Fruit fly (Drosophila melanogaster) whole organism, pupa: ENCODE data around the gene toy.
A peak's percentile ranks its signal among the peaks of the same experiment; 100 is the strongest.

Experiments used
- CG10348 ChIP-seq: fragments of 200-800 bp; sonication (Bioruptor generic); IDR thresholded peaks from 2 replicates; pipeline ENCODE4 v1.3.6; 2022; ENCODE audit warnings: missing biosample characterization, missing genetic modification characterization
- CG12605 ChIP-seq: fragments of 200-800 bp; sonication (Bioruptor generic); IDR thresholded peaks from 2 replicates; pipeline ENCODE4 v1.3.6; 2022; ENCODE audit warnings: missing biosample characterization, missing genetic modification characterization
- CG13204 ChIP-seq: fragments of 200-800 bp; sonication (Bioruptor generic); optimal IDR thresholded peaks from 2 replicates; lab custom pipeline; 2018; ENCODE audit warnings: missing biosample characterization, mild to moderate bottlenecking, missing genetic modification characterization, moderate library complexity
- CG14655 ChIP-seq: fragments of 200-800 bp; sonication (Bioruptor generic); optimal IDR thresholded peaks from 3 replicates; lab custom pipeline; 2017; ENCODE audit warnings: mild to moderate bottlenecking, missing biosample characterization, missing genetic modification reagents, missing genetic modification characterization
- CG15710 ChIP-seq: fragments of 200-800 bp; sonication (Bioruptor generic); optimal IDR thresholded peaks from 2 replicates; lab custom pipeline; 2018; ENCODE audit warnings: missing biosample characterization, mild to moderate bottlenecking, missing genetic modification characterization, moderate library complexity
- CG17806 ChIP-seq: fragments of 200-800 bp; sonication (Bioruptor generic); optimal IDR thresholded peaks from 2 replicates; lab custom pipeline; 2018; ENCODE audit warnings: missing biosample characterization, mild to moderate bottlenecking, missing genetic modification characterization, moderate library complexity
- CG32121 ChIP-seq: fragments of 200-800 bp; sonication (Bioruptor generic); IDR thresholded peaks from 2 replicates; pipeline ENCODE4 v1.3.6; 2022; ENCODE audit warnings: missing biosample characterization, missing genetic modification characterization
- CG34367 ChIP-seq: fragments of 200-800 bp; sonication (Bioruptor generic); optimal IDR thresholded peaks from 2 replicates; lab custom pipeline; 2018; ENCODE audit warnings: missing biosample characterization, mild to moderate bottlenecking, missing genetic modification characterization
- CG4496 ChIP-seq: fragments of 200-800 bp; sonication (Bioruptor generic); IDR thresholded peaks from 3 replicates; pipeline ENCODE4 v1.3.6; 2022; ENCODE audit warnings: missing biosample characterization, missing genetic modification characterization
- CG8159 ChIP-seq: fragments of 200-800 bp; sonication (Bioruptor generic); optimal IDR thresholded peaks from 3 replicates; lab custom pipeline; 2018; ENCODE audit warnings: missing biosample characterization, mild to moderate bottlenecking, missing genetic modification characterization, moderate library complexity
- CG8301 ChIP-seq: fragments of 200-800 bp; sonication (Bioruptor generic); optimal IDR thresholded peaks from 2 replicates; lab custom pipeline; 2018; ENCODE audit warnings: missing biosample characterization, mild to moderate bottlenecking, missing genetic modification characterization
- CG9948 ChIP-seq: fragments of 200-800 bp; sonication (Bioruptor generic); optimal IDR thresholded peaks from 2 replicates; lab custom pipeline; 2018; ENCODE audit warnings: missing biosample characterization, mild to moderate bottlenecking, missing genetic modification characterization, moderate library complexity
- D1 ChIP-seq: fragments of 200-800 bp; sonication (Bioruptor generic); optimal IDR thresholded peaks from 2 replicates; lab custom pipeline; 2018; ENCODE audit warnings: missing biosample characterization, mild to moderate bottlenecking, missing genetic modification characterization, moderate library complexity
- EcR ChIP-seq: fragments of 200-800 bp; sonication (Bioruptor generic); optimal IDR thresholded peaks from 3 replicates; lab custom pipeline; 2019; ENCODE audit warnings: missing biosample characterization, missing genetic modification characterization, mild to moderate bottlenecking, moderate library complexity, missing genetic modification reagents
- Ets98B ChIP-seq: fragments of 200-800 bp; sonication (Bioruptor generic); IDR thresholded peaks from 2 replicates; pipeline ENCODE4 v1.3.6; 2022; ENCODE audit warnings: missing biosample characterization, missing genetic modification characterization
- Pif1A ChIP-seq: fragments of 200-800 bp; sonication (Bioruptor generic); optimal IDR thresholded peaks from 3 replicates; lab custom pipeline; 2016; ENCODE audit warnings: missing biosample characterization, missing genetic modification characterization
- Pif1B ChIP-seq: fragments of 200-800 bp; sonication (Bioruptor generic); optimal IDR thresholded peaks from 3 replicates; lab custom pipeline; 2016; ENCODE audit warnings: missing biosample characterization, missing genetic modification characterization
- Snoo ChIP-seq: fragments of 200-800 bp; sonication (Bioruptor generic); optimal IDR thresholded peaks from 3 replicates; lab custom pipeline; 2017; ENCODE audit warnings: missing biosample characterization, mild to moderate bottlenecking, missing genetic modification characterization, inconsistent platforms
- fd96Ca ChIP-seq: fragments of 200-800 bp; sonication (Bioruptor generic); IDR thresholded peaks from 3 replicates; pipeline ENCODE4 v1.3.6; 2022; ENCODE audit warnings: missing biosample characterization, missing genetic modification characterization
- gl ChIP-seq: fragments of 200-800 bp; sonication (Bioruptor generic); optimal IDR thresholded peaks from 2 replicates; lab custom pipeline; 2018; ENCODE audit warnings: missing biosample characterization, mild to moderate bottlenecking, missing genetic modification characterization
- rn ChIP-seq: fragments of 200-800 bp; sonication (Bioruptor generic); IDR thresholded peaks from 2 replicates; pipeline ENCODE4 v1.3.6; 2022; ENCODE audit warnings: missing biosample characterization, missing genetic modification characterization

Gene toy

DNA sequence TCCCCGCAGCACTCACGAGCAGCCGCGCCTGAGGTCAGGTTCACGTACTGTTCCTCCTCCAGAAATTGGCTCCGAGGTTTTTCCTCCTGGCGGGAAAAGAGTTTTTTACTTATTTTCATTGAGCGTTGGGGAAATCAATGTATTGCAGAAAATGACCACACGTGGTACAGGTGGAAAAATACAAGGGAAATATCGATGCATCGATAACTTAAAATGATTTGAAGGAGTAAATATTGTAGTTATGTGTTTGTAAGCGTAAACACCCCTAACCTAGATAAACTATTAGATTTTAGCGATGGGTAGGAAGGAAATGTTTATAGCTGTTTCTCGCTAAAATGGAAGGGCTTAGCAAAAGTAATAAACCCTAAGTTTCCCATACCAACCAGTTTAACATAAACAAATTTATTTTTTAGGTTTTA lies 41.2 kb downstream of the toy start:
- no peak for TF ChIP-seq fd96Ca (GFP tag; lab: Robert Waterston, UW)
- no peak for TF ChIP-seq CG14655 (GFP tag; lab: Kevin White, UChicago)
- TF ChIP-seq gl (tag; lab: Kevin White, UChicago) = no peak
- no peak for TF ChIP-seq CG13204
- TF ChIP-seq CG12605 = no peak
- no peak for TF ChIP-seq CG10348 (GFP tag; lab: Robert Waterston, UW)
- no peak for TF ChIP-seq CG4496 (GFP tag; lab: Robert Waterston, UW)
- TF ChIP-seq CG15710 (tag; lab: Kevin White, UChicago) = peak; percentile 18
- TF ChIP-seq Pif1A (GFP tag; lab: Kevin White, UChicago) = no peak
- no peak for TF ChIP-seq CG34367 (tag; lab: Kevin White, UChicago)
- TF ChIP-seq CG17806 = no peak
- no peak for TF ChIP-seq CG8301
- peak; percentile 9 for TF ChIP-seq CG8159 (tag; lab: Kevin White, UChicago)
- TF ChIP-seq Ets98B (GFP tag; lab: Robert Waterston, UW) = no peak
- TF ChIP-seq CG32121 (GFP tag; lab: Robert Waterston, UW) = no peak
- peak; percentile 18 for TF ChIP-seq CG9948 (tag; lab: Kevin White, UChicago)
- no peak for TF ChIP-seq EcR
- no peak for TF ChIP-seq D1
- no peak for TF ChIP-seq rn (GFP tag; lab: Robert Waterston, UW)
- no peak for TF ChIP-seq Pif1B

- TF ChIP-seq gl (tag; lab: Kevin White, UChicago) = no peak
- no peak for TF ChIP-seq Snoo
- no peak for TF ChIP-seq Pif1A (GFP tag; lab: Kevin White, UChicago)
- TF ChIP-seq CG14655 (GFP tag; lab: Kevin White, UChicago) = no peak
- no peak for TF ChIP-seq CG8301
- no peak for TF ChIP-seq CG13204
- TF ChIP-seq Ets98B (GFP tag; lab: Robert Waterston, UW) = no peak
- TF ChIP-seq rn (GFP tag; lab: Robert Waterston, UW) = no peak
- no peak for TF ChIP-seq D1
- no peak for TF ChIP-seq CG4496 (GFP tag; lab: Robert Waterston, UW)
- no peak for TF ChIP-seq Pif1B
- no peak for TF ChIP-seq CG34367 (tag; lab: Kevin White, UChicago)
Observed at dm6 chr4:1031137-1031536, 41.6 kb downstream of the toy start, which contains the start of gene ATPsynbeta. ATPsynbeta (plus strand) TSS chr4:1031484.

DNA sequence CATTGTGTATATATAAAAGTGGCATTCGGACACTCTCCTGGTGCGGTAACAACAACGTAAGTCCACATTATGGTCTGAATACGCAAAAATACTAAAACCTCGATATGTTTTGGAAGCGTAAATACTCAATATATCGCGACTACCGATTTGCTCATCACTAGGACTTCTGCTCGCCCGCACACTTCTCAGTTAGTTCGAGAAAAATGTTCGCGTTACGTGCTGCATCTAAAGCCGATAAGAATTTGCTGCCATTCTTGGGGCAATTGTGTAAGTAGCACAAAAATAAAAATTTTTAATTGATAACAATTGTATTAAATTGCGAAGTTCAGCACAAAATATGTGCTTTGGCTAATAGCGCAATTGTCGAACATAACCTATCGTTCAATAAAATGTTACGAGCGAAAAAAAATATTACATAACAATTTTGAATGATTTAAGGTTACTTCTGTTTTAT lies 42.2 kb downstream of the toy start, which contains the start of gene CG11076:
TSS of gene CG11076 (minus strand) at position 71 of the 454 bp plus-strand sequence.
- TF ChIP-seq EcR (no peak), CG9948 (tag; lab: Kevin White, UChicago) (no peak), D1 (peak; percentile 81), CG12605 (no peak), CG17806 (no peak), Pif1B (peak; percentile 28), Pif1A (GFP tag; lab: Kevin White, UChicago) (peak; percentile 30), rn (GFP tag; lab: Robert Waterston, UW) (no peak), Snoo (peak; percentile 2)

- TF ChIP-seq CG13204 = no peak
- TF ChIP-seq CG14655 (GFP tag; lab: Kevin White, UChicago) = no peak
- no peak for TF ChIP-seq CG8301
- TF ChIP-seq CG15710 (tag; lab: Kevin White, UChicago) = no peak
- no peak for TF ChIP-seq Ets98B (GFP tag; lab: Robert Waterston, UW)
- no peak for TF ChIP-seq D1
- TF ChIP-seq gl (tag; lab: Kevin White, UChicago) = no peak
- TF ChIP-seq CG34367 (tag; lab: Kevin White, UChicago) = no peak
- no peak for TF ChIP-seq fd96Ca (GFP tag; lab: Robert Waterston, UW)
- TF ChIP-seq CG10348 (GFP tag; lab: Robert Waterston, UW) = no peak
- TF ChIP-seq Pif1B = no peak
- no peak for TF ChIP-seq CG4496 (GFP tag; lab: Robert Waterston, UW)
- TF ChIP-seq CG17806 = no peak
- TF ChIP-seq CG8159 (tag; lab: Kevin White, UChicago) = no peak
- TF ChIP-seq Pif1A (GFP tag; lab: Kevin White, UChicago) = no peak
- TF ChIP-seq CG32121 (GFP tag; lab: Robert Waterston, UW) = no peak
- no peak for TF ChIP-seq CG9948 (tag; lab: Kevin White, UChicago)
- no peak for TF ChIP-seq Snoo
- no peak for TF ChIP-seq rn (GFP tag; lab: Robert Waterston, UW)
Observed at dm6 chr4:1032610-1033297, 43.2 kb downstream of the toy start.

DNA sequence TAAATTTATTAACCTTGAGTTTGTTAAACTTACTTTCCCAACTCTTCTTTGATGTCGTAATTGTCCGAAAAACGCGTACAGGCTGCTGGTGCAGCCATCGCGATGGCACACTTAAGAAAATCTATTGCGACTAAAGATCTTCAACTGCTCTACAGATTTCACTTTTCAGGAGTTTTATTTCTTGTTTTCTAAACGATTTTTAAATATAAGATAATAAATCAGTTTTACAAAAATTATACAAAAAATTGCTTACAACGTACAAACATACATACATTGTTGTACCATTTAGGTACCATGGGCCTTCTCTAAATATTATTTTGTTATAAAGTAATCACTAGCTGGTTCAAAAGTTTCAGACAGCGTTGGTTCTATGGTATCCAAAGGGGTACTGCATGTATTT lies 60.9 kb downstream of the toy start:
- no peak for TF ChIP-seq CG4496 (GFP tag; lab: Robert Waterston, UW)
- no peak for TF ChIP-seq D1
- TF ChIP-seq CG34367 (tag; lab: Kevin White, UChicago) = no peak
- no peak for TF ChIP-seq Pif1A (GFP tag; lab: Kevin White, UChicago)
- no peak for TF ChIP-seq CG15710 (tag; lab: Kevin White, UChicago)
- TF ChIP-seq fd96Ca (GFP tag; lab: Robert Waterston, UW) = no peak
- no peak for TF ChIP-seq Snoo
- no peak for TF ChIP-seq EcR
- TF ChIP-seq CG8301 = no peak
- TF ChIP-seq CG14655 (GFP tag; lab: Kevin White, UChicago) = no peak
- TF ChIP-seq gl (tag; lab: Kevin White, UChicago) = no peak
- TF ChIP-seq CG10348 (GFP tag; lab: Robert Waterston, UW) = no peak
- TF ChIP-seq CG13204 = no peak
- no peak for TF ChIP-seq Pif1B
- no peak for TF ChIP-seq CG9948 (tag; lab: Kevin White, UChicago)

DNA sequence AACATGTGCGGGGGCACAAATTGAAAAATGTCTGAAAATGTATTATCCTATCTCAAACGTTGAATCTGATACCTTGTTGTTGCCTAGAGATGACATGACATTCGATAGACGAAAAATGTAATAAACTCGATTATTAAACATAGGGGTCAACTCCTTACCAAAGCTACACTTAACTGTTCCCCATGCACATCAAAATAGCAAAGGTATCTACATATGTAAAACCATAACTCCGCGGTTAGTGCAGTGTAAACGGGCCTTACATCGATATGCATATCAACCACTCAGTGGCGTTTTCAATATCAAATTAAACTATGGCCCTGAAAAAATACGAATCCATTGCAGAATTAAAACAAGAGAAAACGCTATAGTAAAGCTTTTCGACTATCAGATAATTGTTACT lies 61.7 kb downstream of the toy start:
- TF ChIP-seq EcR (no peak), CG13204 (no peak), Ets98B (GFP tag; lab: Robert Waterston, UW) (no peak)
